Fruit fly (Drosophila melanogaster) whole organism, embryonic: ENCODE measurements around the gene Pvf3.

Experiments
- Adf1 ChIP-seq: fragments of 200-800 bp; sonication (Bioruptor generic); IDR thresholded peaks from 2 replicates; pipeline ENCODE4 v1.3.6; 2022; ENCODE audit warnings: missing biosample characterization, missing genetic modification characterization
- CG10321 ChIP-seq: fragments of 200-800 bp; sonication (Bioruptor generic); IDR thresholded peaks from 2 replicates; pipeline ENCODE4 v1.3.6; 2022; ENCODE audit warnings: missing biosample characterization, missing genetic modification characterization
- CG15601 ChIP-seq: fragments of 200-800 bp; sonication (Bioruptor generic); optimal IDR thresholded peaks from 3 replicates; lab custom pipeline; 2019; ENCODE audit warnings: missing biosample characterization, mild to moderate bottlenecking, missing genetic modification characterization, moderate library complexity
- CG18599 ChIP-seq: fragments of 200-800 bp; sonication (Bioruptor generic); optimal IDR thresholded peaks from 3 replicates; lab custom pipeline; 2017; ENCODE audit warnings: missing biosample characterization, missing genetic modification characterization, mild to moderate bottlenecking, moderate library complexity, missing genetic modification reagents
- CG6813 ChIP-seq: fragments of 200-800 bp; sonication (Bioruptor generic); optimal IDR thresholded peaks from 2 replicates; lab custom pipeline; 2017; ENCODE audit warnings: missing biosample characterization, missing genetic modification characterization, mild to moderate bottlenecking, moderate library complexity, missing genetic modification reagents
- CG7372 ChIP-seq: fragments of 200-800 bp; sonication (Bioruptor generic); IDR thresholded peaks from 2 replicates; pipeline ENCODE4 v1.3.6; 2022; ENCODE audit warnings: missing biosample characterization, missing genetic modification characterization
- CG8388 ChIP-seq: fragments of 200-800 bp; sonication (Bioruptor generic); optimal IDR thresholded peaks from 2 replicates; lab custom pipeline; 2019; ENCODE audit warnings: missing biosample characterization, mild to moderate bottlenecking, missing genetic modification characterization, moderate library complexity
- Hmr ChIP-seq: fragments of 200-800 bp; sonication (Bioruptor generic); optimal IDR thresholded peaks from 3 replicates; lab custom pipeline; 2017; ENCODE audit warnings: mild to moderate bottlenecking, missing biosample characterization, missing genetic modification reagents, missing genetic modification characterization
- Hr78 ChIP-seq, 2 experiments: fragments of 200-800 bp in 1 of 2; fragments of >200 bp in 1 of 2; sonication (Bioruptor generic) in 1 of 2; optimal IDR thresholded peaks; 2 replicates each; lab custom pipeline; 2017 to 2019; ENCODE audit warnings: missing biosample characterization in 2 of 2, missing genetic modification characterization in 2 of 2, mild to moderate bottlenecking in 1 of 2, moderate library complexity in 1 of 2
- corto ChIP-seq: fragments of 200-800 bp; sonication (Bioruptor generic); optimal IDR thresholded peaks from 2 replicates; lab custom pipeline; 2016; ENCODE audit warnings: missing biosample characterization, mild to moderate bottlenecking, missing genetic modification characterization, moderate library complexity
- nau ChIP-seq: fragments of 200-800 bp; sonication (Bioruptor generic); optimal IDR thresholded peaks from 3 replicates; lab custom pipeline; 2017; ENCODE audit warnings: missing biosample characterization, mild to moderate bottlenecking, missing genetic modification characterization, missing genetic modification reagents
- yki ChIP-seq: fragments of >200 bp; optimal IDR thresholded peaks from 3 replicates; lab custom pipeline; 2018

DNA sequence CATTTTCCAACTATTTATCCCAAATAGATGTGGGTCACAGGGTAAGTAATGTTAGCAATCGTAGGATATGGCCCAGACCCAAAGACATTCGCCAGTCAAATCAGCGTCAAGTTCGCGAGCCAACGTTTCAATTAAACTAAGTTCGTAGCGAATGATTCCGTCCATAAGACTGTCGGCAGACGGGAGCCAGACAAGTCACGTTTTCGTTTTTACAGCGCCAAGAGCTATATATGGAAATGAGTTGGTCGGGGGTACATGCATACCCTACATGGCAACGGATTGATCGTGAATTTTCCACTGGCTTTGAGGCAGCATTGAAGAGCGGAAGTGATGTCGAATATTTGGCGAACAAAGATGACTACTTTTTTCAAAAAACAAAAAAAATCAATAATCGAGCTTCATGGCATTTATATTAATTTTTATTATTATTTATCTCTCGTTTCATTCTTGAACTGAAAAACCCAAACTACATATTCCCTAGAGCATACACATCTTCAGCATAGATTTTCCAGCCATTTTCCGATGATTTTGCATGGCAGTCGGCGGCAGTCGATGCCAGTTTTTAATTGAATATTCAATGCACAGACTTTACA lies 39.8 kb downstream of the Pvf3 start:
- no peak for TF ChIP-seq yki (lab: Kevin White, UChicago)
- no peak for TF ChIP-seq CG7372 (GFP tag; lab: Robert Waterston, UW)
- TF ChIP-seq Hr78 (GFP tag; optimal IDR thresholded peaks at IDR 0.05; lab: Kevin White, UChicago), result no peak
- TF ChIP-seq CG6813 (GFP tag; lab: Kevin White, UChicago), result no peak
- TF ChIP-seq CG15601, result no peak
- no peak for TF ChIP-seq nau (GFP tag; lab: Kevin White, UChicago)
- TF ChIP-seq CG8388 (GFP tag; lab: Kevin White, UChicago), result no peak
- TF ChIP-seq CG18599 (GFP tag; lab: Kevin White, UChicago), result no peak
- TF ChIP-seq corto, result no peak
- no peak for TF ChIP-seq Adf1 (GFP tag; lab: Robert Waterston, UW)
- TF ChIP-seq Hmr, result no peak
- TF ChIP-seq CG10321 (GFP tag; lab: Robert Waterston, UW), result no peak
